Fruit fly (Drosophila melanogaster) whole organism, adult: ENCODE data around the gene Naam.

Source experiments
- CG11617 ChIP-seq: fragments of 200-800 bp; sonication (Bioruptor generic); optimal IDR thresholded peaks from 2 replicates; lab custom pipeline; 2017; ENCODE audit warnings: mild to moderate bottlenecking, missing biosample characterization, missing genetic modification reagents, missing genetic modification characterization
- CG12768 ChIP-seq: fragments of 200-800 bp; sonication (Bioruptor generic); optimal IDR thresholded peaks from 2 replicates; lab custom pipeline; 2017; ENCODE audit warnings: missing biosample characterization, missing genetic modification characterization, mild to moderate bottlenecking, moderate library complexity, missing genetic modification reagents
- CG14711 ChIP-seq: fragments of 200-800 bp; sonication (Bioruptor generic); optimal IDR thresholded peaks from 2 replicates; lab custom pipeline; 2018; ENCODE audit warnings: missing biosample characterization, mild to moderate bottlenecking, missing genetic modification characterization, moderate library complexity
- CG1620 ChIP-seq: fragments of 200-800 bp; sonication (Bioruptor generic); optimal IDR thresholded peaks from 2 replicates; lab custom pipeline; 2016; ENCODE audit warnings: missing biosample characterization, missing genetic modification characterization
- CG33017 ChIP-seq: fragments of 200-800 bp; sonication (Bioruptor generic); optimal IDR thresholded peaks from 2 replicates; lab custom pipeline; 2018; ENCODE audit warnings: missing biosample characterization, mild to moderate bottlenecking, missing genetic modification characterization, moderate library complexity
- CG5204 ChIP-seq: fragments of 200-800 bp; sonication (Bioruptor generic); optimal IDR thresholded peaks from 2 replicates; lab custom pipeline; 2016; ENCODE audit warnings: missing biosample characterization, missing genetic modification characterization
- CG7045 ChIP-seq: fragments of 200-800 bp; sonication (Bioruptor generic); optimal IDR thresholded peaks from 2 replicates; lab custom pipeline; 2017; ENCODE audit warnings: missing biosample characterization, mild to moderate bottlenecking, missing genetic modification characterization
- CG7101 ChIP-seq: fragments of 200-800 bp; sonication (Bioruptor generic); optimal IDR thresholded peaks from 2 replicates; lab custom pipeline; 2018; ENCODE audit warnings: missing biosample characterization, mild to moderate bottlenecking, missing genetic modification characterization, moderate library complexity
- Clk ChIP-seq: fragments of 200-800 bp; sonication (Bioruptor generic); optimal IDR thresholded peaks from 2 replicates; lab custom pipeline; 2017; ENCODE audit warnings: missing biosample characterization, missing genetic modification characterization
- Crg-1 ChIP-seq: fragments of 200-800 bp; sonication (Bioruptor generic); optimal IDR thresholded peaks from 2 replicates; lab custom pipeline; 2016; ENCODE audit warnings: missing biosample characterization, missing genetic modification characterization
- Hr96 ChIP-seq: fragments of 200-800 bp; sonication (Bioruptor generic); optimal IDR thresholded peaks from 2 replicates; lab custom pipeline; 2016; ENCODE audit warnings: missing biosample characterization, missing genetic modification characterization
- Mnt ChIP-seq: fragments of 200-800 bp; sonication (Bioruptor generic); optimal IDR thresholded peaks from 2 replicates; lab custom pipeline; 2016; ENCODE audit warnings: missing biosample characterization, mild to moderate bottlenecking, missing genetic modification characterization
- bab1 ChIP-seq: fragments of 200-800 bp; sonication (Bioruptor generic); optimal IDR thresholded peaks from 3 replicates; lab custom pipeline; 2019; ENCODE audit warnings: missing biosample characterization, mild to moderate bottlenecking, missing genetic modification characterization, moderate library complexity
- cic ChIP-seq: fragments of 200-800 bp; sonication (Bioruptor generic); optimal IDR thresholded peaks from 2 replicates; lab custom pipeline; 2017; ENCODE audit warnings: missing biosample characterization, mild to moderate bottlenecking, missing genetic modification characterization, moderate library complexity
- cnc ChIP-seq, 2 experiments: fragments of >200 bp; optimal IDR thresholded peaks; 2 replicates each; lab custom pipeline; 2017
- kay ChIP-seq: fragments of 200-800 bp; sonication (Bioruptor generic); peaks from one replicate; lab custom pipeline; 2016; ENCODE audit warnings: missing biosample characterization, missing genetic modification characterization, borderline replicate concordance
- ovo ChIP-seq: fragments of 200-800 bp; sonication (Bioruptor generic); optimal IDR thresholded peaks from 2 replicates; lab custom pipeline; 2016; ENCODE audit warnings: missing biosample characterization, missing genetic modification characterization
- pad ChIP-seq: fragments of 200-800 bp; sonication (Bioruptor generic); optimal IDR thresholded peaks from 3 replicates; lab custom pipeline; 2017; ENCODE audit warnings: missing biosample characterization, missing genetic modification characterization, mild to moderate bottlenecking, moderate library complexity, missing genetic modification reagents
- tj ChIP-seq: fragments of 200-800 bp; sonication (Bioruptor generic); optimal IDR thresholded peaks from 3 replicates; lab custom pipeline; 2017; ENCODE audit warnings: missing biosample characterization, mild to moderate bottlenecking, missing genetic modification characterization, moderate library complexity
- toe ChIP-seq: fragments of 200-800 bp; sonication (Bioruptor generic); optimal IDR thresholded peaks from 2 replicates; lab custom pipeline; 2016; ENCODE audit warnings: missing biosample characterization, missing genetic modification characterization

The Naam gene

dm6 chr3R:19642092-19642892 lies 29.0 kb upstream of the Naam start, which contains the start of gene subdued:
Gene subdued, minus strand, starts transcription at chr3R:19642722.
- TF ChIP-seq Crg-1 (GFP tag; lab: Kevin White, UChicago): no peak
- TF ChIP-seq CG11617 (GFP tag; lab: Kevin White, UChicago): no peak
- TF ChIP-seq pad (GFP tag; lab: Kevin White, UChicago): no peak
- TF ChIP-seq ovo (GFP tag; lab: Kevin White, UChicago): no peak
- no peak for TF ChIP-seq toe (GFP tag; lab: Kevin White, UChicago)
- TF ChIP-seq CG33017 (tag; lab: Kevin White, UChicago): no peak
- peak; percentile 43 for TF ChIP-seq CG12768
- TF ChIP-seq Clk (GFP tag; lab: Kevin White, UChicago): no peak
- TF ChIP-seq Hr96 (GFP tag; lab: Kevin White, UChicago): peak; percentile 18
- TF ChIP-seq tj (GFP tag; lab: Kevin White, UChicago): no peak

DNA sequence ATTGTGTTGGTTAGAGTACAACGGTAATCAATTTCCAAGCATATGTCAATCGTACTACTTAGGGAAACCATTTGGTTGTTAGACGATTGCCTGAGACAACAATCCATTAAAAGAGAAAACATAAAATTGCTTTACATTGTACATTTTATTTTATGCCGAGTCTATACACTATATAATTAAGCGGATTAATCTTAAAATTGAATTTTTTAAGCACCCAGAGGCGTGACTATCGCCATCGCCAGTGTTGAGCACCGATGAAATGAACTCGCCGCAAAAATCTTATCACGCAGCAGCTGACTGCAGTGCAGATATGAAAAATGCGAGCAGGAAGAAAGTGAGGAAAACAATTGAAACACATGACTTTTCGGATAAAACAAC lies 28.4 kb upstream of the Naam start:
- peak; percentile 44 for TF ChIP-seq Crg-1 (GFP tag; lab: Kevin White, UChicago)
- no peak for TF ChIP-seq kay
- no peak for TF ChIP-seq CG14711
- TF ChIP-seq Clk (GFP tag; lab: Kevin White, UChicago): no peak
- TF ChIP-seq CG33017 (tag; lab: Kevin White, UChicago): no peak
- peak; percentile 41 for TF ChIP-seq CG7101 (tag; lab: Kevin White, UChicago)
- peak; percentile 24 for TF ChIP-seq pad (GFP tag; lab: Kevin White, UChicago)
- TF ChIP-seq CG5204 (GFP tag; lab: Kevin White, UChicago): no peak
- TF ChIP-seq cic: no peak
- TF ChIP-seq CG1620 (GFP tag; lab: Kevin White, UChicago): peak; percentile 15
- no peak for TF ChIP-seq Hr96 (GFP tag; lab: Kevin White, UChicago)
- peak; percentile 22 for TF ChIP-seq Mnt (GFP tag; lab: Kevin White, UChicago)
- TF ChIP-seq bab1 (GFP tag; lab: Kevin White, UChicago): peak; percentile 18

dm6 chr3R:19644094-19644900 lies 27.0 kb upstream of the Naam start, which contains the start of gene Vha13:
Gene Vha13, minus strand, starts transcription at chr3R:19644386.
- TF ChIP-seq toe (GFP tag; lab: Kevin White, UChicago) (peak; percentile 54), CG14711 (peak; percentile 48), CG7101 (tag; lab: Kevin White, UChicago) (peak; percentile 22), Mnt (GFP tag; lab: Kevin White, UChicago) (peak; percentile 73), Clk (GFP tag; lab: Kevin White, UChicago) (no peak), CG12768 (peak; percentile 67), Crg-1 (GFP tag; lab: Kevin White, UChicago) (peak; percentile 69), ovo (GFP tag; lab: Kevin White, UChicago) (peak; percentile 82), bab1 (GFP tag; lab: Kevin White, UChicago) (peak; percentile 87), CG5204 (GFP tag; lab: Kevin White, UChicago) (peak; percentile 27), CG1620 (GFP tag; lab: Kevin White, UChicago) (peak; percentile 54), Hr96 (GFP tag; lab: Kevin White, UChicago) (peak; percentile 15), CG11617 (GFP tag; lab: Kevin White, UChicago) (peak; percentile 17), CG7045 (GFP tag; lab: Kevin White, UChicago) (no peak), CG33017 (tag; lab: Kevin White, UChicago) (peak; percentile 50), pad (GFP tag; lab: Kevin White, UChicago) (peak; percentile 78), kay (no peak), cnc (optimal IDR thresholded peaks at IDR 0.05; lab: Kevin White, UChicago) (no peak), cic (peak; percentile 52), tj (GFP tag; lab: Kevin White, UChicago) (peak; percentile 69)

- no peak for TF ChIP-seq CG12768
- peak; percentile 13 for TF ChIP-seq CG5204 (GFP tag; lab: Kevin White, UChicago)
- no peak for TF ChIP-seq cnc (optimal IDR thresholded peaks at IDR 0.05; lab: Kevin White, UChicago)
- no peak for TF ChIP-seq Crg-1 (GFP tag; lab: Kevin White, UChicago)
- TF ChIP-seq Mnt (GFP tag; lab: Kevin White, UChicago): peak; percentile 22
- TF ChIP-seq CG14711: no peak
- TF ChIP-seq pad (GFP tag; lab: Kevin White, UChicago): no peak
- no peak for TF ChIP-seq kay
- TF ChIP-seq toe (GFP tag; lab: Kevin White, UChicago): peak; percentile 58
- no peak for TF ChIP-seq CG1620 (GFP tag; lab: Kevin White, UChicago)
- no peak for TF ChIP-seq tj (GFP tag; lab: Kevin White, UChicago)
Observed at dm6 chr3R:19644901-19645204, 26.4 kb upstream of the Naam start, which contains the start of gene Nup58. Gene Nup58, plus strand, starts transcription at chr3R:19645026.

dm6 chr3R:19648289-19648916 lies 22.8 kb upstream of the Naam start, which contains the start of the genes CG6195 and CG31220:
Gene CG6195, minus strand, starts transcription at chr3R:19648410.
Gene CG31220, plus strand, starts transcription at chr3R:19648487.
- TF ChIP-seq Crg-1 (GFP tag; lab: Kevin White, UChicago) (no peak), cic (no peak), tj (GFP tag; lab: Kevin White, UChicago) (peak; percentile 56), cnc (optimal IDR thresholded peaks at IDR 0.05; lab: Kevin White, UChicago) (no peak), Clk (GFP tag; lab: Kevin White, UChicago) (no peak), Hr96 (GFP tag; lab: Kevin White, UChicago) (peak; percentile 48), CG5204 (GFP tag; lab: Kevin White, UChicago) (no peak), CG1620 (GFP tag; lab: Kevin White, UChicago) (no peak), CG12768 (no peak), CG7045 (GFP tag; lab: Kevin White, UChicago) (no peak), bab1 (GFP tag; lab: Kevin White, UChicago) (peak; percentile 66), CG14711 (no peak), CG33017 (tag; lab: Kevin White, UChicago) (no peak), kay (no peak), pad (GFP tag; lab: Kevin White, UChicago) (no peak), ovo (GFP tag; lab: Kevin White, UChicago) (peak; percentile 93), toe (GFP tag; lab: Kevin White, UChicago) (peak; percentile 51), CG11617 (GFP tag; lab: Kevin White, UChicago) (peak; percentile 36), Mnt (GFP tag; lab: Kevin White, UChicago) (peak; percentile 2), CG7101 (tag; lab: Kevin White, UChicago) (no peak)
